Worm (Caenorhabditis elegans) whole organism, young adult: ENCODE results near the gene ZK721.3.

Experiments used
- B0019.2 ChIP-seq: fragments of 200-800 bp; sonication (Bioruptor generic); conservative IDR thresholded peaks from 2 replicates; pipeline ENCODE4 v1.3.6; 2022; ENCODE audit warnings: missing genetic modification reagents, missing genetic modification characterization, missing compliant biosample characterization
- C06A6.2 ChIP-seq: fragments of 200-800 bp; sonication (Bioruptor generic); conservative IDR thresholded peaks from 2 replicates; pipeline ENCODE4 v1.3.6; 2022; ENCODE audit warnings: missing genetic modification characterization, missing compliant biosample characterization
- F33H1.4 ChIP-seq: fragments of 200-800 bp; sonication (Bioruptor generic); IDR thresholded peaks from 2 replicates; pipeline ENCODE4 v1.3.6; 2022; ENCODE audit warnings: missing genetic modification reagents, missing genetic modification characterization, missing compliant biosample characterization
- F37B4.10 ChIP-seq: fragments of 200-800 bp; sonication (Bioruptor generic); IDR thresholded peaks from 2 replicates; pipeline ENCODE4 v1.3.6; 2022; ENCODE audit warnings: missing genetic modification characterization, missing compliant biosample characterization
- F39B2.1 ChIP-seq: fragments of 200-800 bp; sonication (Bioruptor generic); IDR thresholded peaks from 2 replicates; pipeline ENCODE4 v1.3.6; 2022; ENCODE audit warnings: missing genetic modification reagents, missing genetic modification characterization, missing compliant biosample characterization
- F49E8.2 ChIP-seq: sonication (generic microtip); optimal IDR thresholded peaks from 3 replicates; lab custom pipeline; 2017; ENCODE audit warnings: missing genetic modification characterization, mild to moderate bottlenecking, missing compliant biosample characterization, antibody characterized with exemption, moderate library complexity; ENCODE audit not compliant: insufficient read depth
- F55B11.4 ChIP-seq: sonication (generic microtip); optimal IDR thresholded peaks from 2 replicates; lab custom pipeline; 2016; ENCODE audit warnings: missing compliant biosample characterization, missing genetic modification characterization, borderline replicate concordance; ENCODE audit not compliant: insufficient read depth
- K11D2.4 ChIP-seq: fragments of 200-800 bp; sonication (Bioruptor generic); IDR thresholded peaks from 2 replicates; pipeline ENCODE4 v1.3.6; 2022; ENCODE audit warnings: missing genetic modification reagents, missing genetic modification characterization, missing compliant biosample characterization
- Y95B8A.8 ChIP-seq: fragments of 200-800 bp; sonication (Bioruptor generic); IDR thresholded peaks from 2 replicates; pipeline ENCODE4 v1.3.6; 2022; ENCODE audit warnings: missing genetic modification reagents, missing genetic modification characterization, missing compliant biosample characterization
- aptf-3 ChIP-seq: fragments of 200-800 bp; sonication (Bioruptor generic); IDR thresholded peaks from 2 replicates; pipeline ENCODE4 v1.3.6; 2022; ENCODE audit warnings: missing genetic modification characterization, missing compliant biosample characterization
- ceh-100 ChIP-seq: fragments of 200-800 bp; sonication (Bioruptor generic); IDR thresholded peaks from 2 replicates; pipeline ENCODE4 v1.3.6; 2022; ENCODE audit warnings: missing genetic modification reagents, missing genetic modification characterization, missing compliant biosample characterization
- ceh-79 ChIP-seq: sonication (generic microtip); optimal IDR thresholded peaks from 2 replicates; lab custom pipeline; 2017; ENCODE audit warnings: mild to moderate bottlenecking, missing genetic modification characterization, missing compliant biosample characterization
- dpl-1 ChIP-seq: fragments of 150-350 bp; optimal IDR thresholded peaks from 2 replicates; lab custom pipeline; 2014; ENCODE audit warnings: missing biosample characterization, missing genetic modification reagents, missing genetic modification characterization
- egl-18 ChIP-seq: fragments of 200-800 bp; sonication (Bioruptor generic); IDR thresholded peaks from 2 replicates; pipeline ENCODE4 v1.3.6; 2022; ENCODE audit warnings: missing genetic modification reagents, missing genetic modification characterization, missing compliant biosample characterization
- egl-44 ChIP-seq: fragments of 200-800 bp; sonication (Bioruptor generic); IDR thresholded peaks from 2 replicates; pipeline ENCODE4 v1.3.6; 2022; ENCODE audit warnings: missing genetic modification reagents, missing genetic modification characterization, missing compliant biosample characterization
- ekl-4 ChIP-seq: fragments of 200-800 bp; sonication (Bioruptor generic); IDR thresholded peaks from 2 replicates; pipeline ENCODE4 v1.3.6; 2022; ENCODE audit warnings: missing genetic modification reagents, missing genetic modification characterization, missing compliant biosample characterization
- fkh-3 ChIP-seq: sonication (generic microtip); optimal IDR thresholded peaks from 2 replicates; lab custom pipeline; 2016; ENCODE audit warnings: mild to moderate bottlenecking, missing genetic modification characterization, missing compliant biosample characterization
- him-1 ChIP-seq: sonication (generic microtip); optimal IDR thresholded peaks from 2 replicates; lab custom pipeline; 2016; ENCODE audit warnings: missing genotype, missing genetic modification reagents, missing genetic modification characterization, missing compliant biosample characterization
- hlh-12 ChIP-seq: sonication (generic microtip); optimal IDR thresholded peaks from 2 replicates; lab custom pipeline; 2016; ENCODE audit warnings: missing genetic modification characterization, missing compliant biosample characterization
- hmg-1.2 ChIP-seq: fragments of 200-800 bp; sonication (Bioruptor generic); IDR thresholded peaks from 2 replicates; pipeline ENCODE4 v1.3.6; 2022; ENCODE audit warnings: missing genetic modification reagents, missing genetic modification characterization, missing compliant biosample characterization
- let-526 ChIP-seq: fragments of 200-800 bp; sonication (Bioruptor generic); IDR thresholded peaks from 2 replicates; pipeline ENCODE4 v1.3.6; 2022; ENCODE audit warnings: missing genetic modification reagents, missing genetic modification characterization, missing compliant biosample characterization
- lir-1 ChIP-seq: fragments of 200-800 bp; sonication (Bioruptor generic); conservative IDR thresholded peaks from 2 replicates; pipeline ENCODE4 v1.3.6; 2022; ENCODE audit warnings: missing genetic modification reagents, missing genetic modification characterization, missing compliant biosample characterization
- madf-6 ChIP-seq: fragments of 200-800 bp; sonication (Bioruptor generic); IDR thresholded peaks from 2 replicates; pipeline ENCODE4 v1.3.6; 2022; ENCODE audit warnings: missing genetic modification reagents, missing genetic modification characterization, missing compliant biosample characterization
- mxl-1 ChIP-seq: sonication (generic microtip); optimal IDR thresholded peaks from 2 replicates; lab custom pipeline; 2016; ENCODE audit warnings: missing genetic modification characterization, missing compliant biosample characterization
- nhr-179 ChIP-seq: sonication (generic microtip); optimal IDR thresholded peaks from 2 replicates; lab custom pipeline; 2016; ENCODE audit warnings: mild to moderate bottlenecking, missing genetic modification characterization, missing compliant biosample characterization
- pbrm-1 ChIP-seq: fragments of 200-800 bp; sonication (Bioruptor generic); IDR thresholded peaks from 2 replicates; pipeline ENCODE4 v1.3.6; 2022; ENCODE audit warnings: missing genetic modification reagents, missing genetic modification characterization, missing compliant biosample characterization
- rcor-1 ChIP-seq: fragments of 200-800 bp; sonication (Bioruptor generic); IDR thresholded peaks from 2 replicates; pipeline ENCODE4 v1.3.6; 2022; ENCODE audit warnings: missing genetic modification reagents, missing genetic modification characterization, missing compliant biosample characterization
- rec-8 ChIP-seq, 2 experiments: sonication (generic microtip); optimal IDR thresholded peaks; 2 replicates each; lab custom pipeline; 2016; ENCODE audit warnings: mild to moderate bottlenecking in 2 of 2, missing genetic modification characterization in 2 of 2, missing genetic modification reagents in 2 of 2, missing genotype in 2 of 2, missing biosample characterization in 1 of 2, missing compliant biosample characterization in 1 of 2, moderate library complexity in 1 of 2
- snpc-1.1 ChIP-seq: sonication (generic microtip); optimal IDR thresholded peaks from 2 replicates; lab custom pipeline; 2017; ENCODE audit warnings: missing genetic modification characterization, mild to moderate bottlenecking, missing compliant biosample characterization, antibody characterized with exemption, moderate library complexity, missing genotype, missing genetic modification reagents; ENCODE audit not compliant: insufficient read depth
- snpc-1.3 ChIP-seq: sonication (generic microtip); optimal IDR thresholded peaks from 2 replicates; lab custom pipeline; 2017; ENCODE audit warnings: missing genetic modification characterization, mild to moderate bottlenecking, missing compliant biosample characterization, antibody characterized with exemption, moderate library complexity, missing genotype, missing genetic modification reagents; ENCODE audit not compliant: insufficient read depth
- snpc-4 ChIP-seq, 5 experiments: fragments of 150-350 bp in 1 of 5; sonication (generic microtip) in 4 of 5; optimal IDR thresholded peaks; 2 replicates each; lab custom pipeline; 2014 to 2018; ENCODE audit warnings: missing genetic modification characterization in 5 of 5, missing biosample characterization in 3 of 5, antibody characterized with exemption in 2 of 5, mild to moderate bottlenecking in 2 of 5, missing compliant biosample characterization in 2 of 5, missing genotype in 2 of 5, moderate library complexity in 2 of 5, missing genetic modification reagents in 1 of 5
- sptf-2 ChIP-seq: fragments of 200-800 bp; sonication (Bioruptor generic); optimal IDR thresholded peaks from 2 replicates; lab custom pipeline; 2018; ENCODE audit warnings: mild to moderate bottlenecking, missing genetic modification characterization, missing compliant biosample characterization
- unc-130 ChIP-seq: sonication (generic microtip); optimal IDR thresholded peaks from 2 replicates; lab custom pipeline; 2016; ENCODE audit warnings: missing genetic modification reagents, missing genetic modification characterization, missing compliant biosample characterization
- zfh-2 ChIP-seq: fragments of 200-800 bp; sonication (Bioruptor generic); conservative IDR thresholded peaks from 2 replicates; pipeline ENCODE4 v1.3.6; 2022; ENCODE audit warnings: missing genetic modification reagents, missing genetic modification characterization, missing compliant biosample characterization

ZK721.3 gene

DNA sequence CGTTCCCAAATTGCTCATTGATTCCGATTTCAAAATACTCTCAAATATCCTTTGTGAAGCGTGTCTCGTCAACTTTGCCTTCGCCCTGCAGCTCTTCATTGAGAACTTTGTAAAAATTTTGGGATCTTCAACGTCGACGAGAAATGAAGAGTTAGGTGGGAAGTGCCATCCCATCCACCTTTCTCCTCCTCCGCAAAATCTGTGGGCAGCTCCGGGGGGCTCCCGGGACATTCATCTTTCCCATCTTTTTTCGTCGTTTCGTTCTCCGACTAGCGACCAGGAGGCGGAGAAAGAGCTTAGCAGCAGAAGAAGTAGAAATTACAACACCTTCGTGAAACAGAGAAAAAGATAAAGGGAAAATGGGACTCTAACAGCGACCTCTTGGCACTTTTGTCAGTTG lies 21.4 kb upstream of the ZK721.3 start:
- TF ChIP-seq rcor-1 (GFP tag; lab: Robert Waterston, UW) (no peak), egl-18 (no peak), lir-1 (no peak), ekl-4 (no peak), fkh-3 (tag; lab: Kevin White, UChicago) (no peak), hlh-12 (no peak), pbrm-1 (GFP tag; lab: Robert Waterston, UW) (no peak), F39B2.1 (GFP tag; lab: Robert Waterston, UW) (no peak), ceh-100 (GFP tag; lab: Robert Waterston, UW) (no peak), egl-44 (GFP tag; lab: Robert Waterston, UW) (no peak), F55B11.4 (tag; lab: Kevin White, UChicago) (no peak)
- TF ChIP-seq, all 124 proteins: peak for 0

DNA sequence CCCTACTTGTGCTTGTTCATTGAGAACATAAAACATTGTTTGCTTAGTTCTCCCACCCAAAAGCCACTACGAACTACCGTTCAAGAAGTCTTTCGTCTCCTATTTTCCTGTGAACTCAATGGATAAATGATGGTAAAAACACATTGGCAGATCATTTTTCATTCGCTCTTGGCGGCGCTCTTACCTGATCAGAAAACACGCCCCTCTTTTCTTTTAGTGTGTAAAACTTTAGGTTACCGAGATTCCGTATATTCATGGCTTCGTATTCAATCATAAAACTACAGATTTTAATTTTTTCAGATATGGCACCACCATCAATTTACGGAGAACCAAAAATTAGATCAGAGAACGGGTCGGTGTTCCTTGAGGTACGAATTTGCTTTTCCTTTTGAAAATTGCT lies 20.7 kb upstream of the ZK721.3 start, which contains the start of gene zig-12:
Gene zig-12 (plus strand): TSS at position 301 of the 400 bp plus-strand sequence.
- TF ChIP-seq snpc-4 (GFP tag; optimal IDR thresholded peaks at IDR 0.05; lab: Kevin White, UChicago) (no peak), snpc-4 (tag; optimal IDR thresholded peaks at IDR 0.05; lab: Kevin White, UChicago) (no peak), unc-130 (GFP tag; lab: Kevin White, UChicago) (no peak), Y95B8A.8 (GFP tag; lab: Robert Waterston, UW) (no peak), zfh-2 (GFP tag; lab: Robert Waterston, UW) (no peak), rec-8 (tag; optimal IDR thresholded peaks at IDR 0.05; lab: Kevin White, UChicago) (no peak), let-526 (no peak), K11D2.4 (no peak), F49E8.2 (tag; lab: Kevin White, UChicago) (no peak), ceh-79 (tag; lab: Kevin White, UChicago) (no peak)

- TF ChIP-seq C06A6.2 (GFP tag; lab: Robert Waterston, UW): no peak
- TF ChIP-seq snpc-1.3 (tag; lab: Kevin White, UChicago): no peak
These were observed 20.3 kb upstream of the ZK721.3 start for ce11 chrX:8764044-8764443.

DNA sequence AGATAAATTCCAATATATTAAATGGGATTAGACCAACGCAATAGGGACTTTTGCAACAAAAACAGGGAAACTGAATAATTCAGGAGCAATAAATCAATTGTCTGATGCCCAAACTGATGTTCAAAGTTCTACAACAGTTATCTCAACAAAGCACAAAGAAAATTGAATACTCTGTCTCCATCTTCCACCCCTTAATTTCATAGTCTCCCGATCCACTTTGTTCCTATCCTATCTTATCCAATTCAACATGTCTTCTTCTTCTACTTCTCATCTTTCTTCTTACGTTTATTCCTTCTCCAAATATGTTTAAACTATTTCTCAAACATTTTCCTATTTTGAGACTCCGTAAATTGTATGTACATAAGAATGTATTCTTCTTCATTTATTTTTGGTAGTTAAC lies 14.0 kb upstream of the ZK721.3 start:
- TF ChIP-seq aptf-3 (GFP tag; lab: Robert Waterston, UW) (no peak), F33H1.4 (GFP tag; lab: Robert Waterston, UW) (no peak), mxl-1 (tag; lab: Kevin White, UChicago) (no peak), snpc-1.1 (tag; lab: Kevin White, UChicago) (no peak), dpl-1 (GFP tag; lab: Kevin White, UChicago) (no peak), sptf-2 (GFP tag; lab: Kevin White, UChicago) (no peak), F37B4.10 (GFP tag; lab: Robert Waterston, UW) (no peak), nhr-179 (tag; lab: Kevin White, UChicago) (no peak), madf-6 (GFP tag; lab: Robert Waterston, UW) (no peak), ekl-4 (no peak), zfh-2 (GFP tag; lab: Robert Waterston, UW) (no peak), him-1 (tag; lab: Kevin White, UChicago) (no peak), hmg-1.2 (no peak), B0019.2 (GFP tag; lab: Robert Waterston, UW) (no peak)
